Worm (Caenorhabditis elegans) whole organism, late embryonic: ENCODE results near the gene sax-2.

ENCODE experiments used
- F13H6.1 ChIP-seq: sonication (generic microtip); optimal IDR thresholded peaks from 2 replicates; lab custom pipeline; 2016; ENCODE audit warnings: missing genetic modification characterization, missing compliant biosample characterization
- ceh-6 ChIP-seq: fragments of 200-800 bp; sonication (Bioruptor generic); optimal IDR thresholded peaks from 2 replicates; lab custom pipeline; 2018; ENCODE audit warnings: mild to moderate bottlenecking, missing genetic modification characterization, missing compliant biosample characterization
- fax-1 ChIP-seq: sonication (generic microtip); optimal IDR thresholded peaks from 2 replicates; lab custom pipeline; 2016; ENCODE audit warnings: missing genotype, missing genetic modification characterization, missing compliant biosample characterization
- hlh-6 ChIP-seq: sonication (generic microtip); optimal IDR thresholded peaks from 2 replicates; lab custom pipeline; 2016; ENCODE audit warnings: missing genotype, missing genetic modification characterization, missing compliant biosample characterization
- nfya-1 ChIP-seq: sonication (generic microtip); optimal IDR thresholded peaks from 2 replicates; lab custom pipeline; 2017; ENCODE audit warnings: missing genetic modification characterization, mild to moderate bottlenecking, missing compliant biosample characterization, antibody characterized with exemption, moderate library complexity
- nhr-11 ChIP-seq: fragments of 150-350 bp; optimal IDR thresholded peaks from 2 replicates; lab custom pipeline; 2014; ENCODE audit warnings: missing biosample characterization, missing genetic modification characterization
- pha-4 ChIP-seq: fragments of 150-350 bp; optimal IDR thresholded peaks from 2 replicates; lab custom pipeline; 2018; ENCODE audit warnings: missing biosample characterization, missing genetic modification reagents, missing genetic modification characterization
- pqm-1 ChIP-seq: sonication (generic microtip); optimal IDR thresholded peaks from 2 replicates; lab custom pipeline; 2016; ENCODE audit warnings: missing genetic modification characterization, missing compliant biosample characterization
- unc-3 ChIP-seq, 2 experiments: fragments of 200-800 bp in 1 of 2; sonication (Bioruptor generic) in 1 of 2; sonication (generic microtip) in 1 of 2; conservative IDR thresholded peaks in 1 of 2; optimal IDR thresholded peaks in 1 of 2; 2 replicates each; pipeline versions ENCODE4 v1.3.6 to Lab custom; 2016 to 2022; ENCODE audit warnings: missing compliant biosample characterization in 2 of 2, missing genetic modification characterization in 2 of 2, missing genetic modification reagents in 1 of 2
- unc-86 ChIP-seq: sonication (generic microtip); optimal IDR thresholded peaks from 2 replicates; lab custom pipeline; 2016; ENCODE audit warnings: missing genetic modification characterization, missing compliant biosample characterization

ce11 chrIII:5108746-5109145, 755 bp upstream of the sax-2 start:
- TF ChIP-seq hlh-6 (no peak), pha-4 (tag; lab: Kevin White, UChicago) (no peak), pqm-1 (tag; lab: Kevin White, UChicago) (no peak), unc-3 (GFP tag; conservative IDR thresholded peaks at IDR 0.05; lab: Robert Waterston, UW) (no peak), unc-3 (tag; optimal IDR thresholded peaks at IDR 0.05; lab: Kevin White, UChicago) (no peak), ceh-6 (GFP tag; lab: Kevin White, UChicago) (no peak), F13H6.1 (tag; lab: Kevin White, UChicago) (peak; percentile 6), unc-86 (tag; lab: Kevin White, UChicago) (no peak), nhr-11 (no peak), fax-1 (tag; lab: Kevin White, UChicago) (no peak), nfya-1 (tag; lab: Kevin White, UChicago) (peak; percentile 55)
